Worm (Caenorhabditis elegans) whole organism, midembryonic: ENCODE results near the gene dmd-3.
A peak's percentile ranks its signal among the peaks of the same experiment; 100 is the strongest.

ENCODE experiments used
- T22C8.4 ChIP-seq: fragments of 200-800 bp; sonication (Bioruptor generic); IDR thresholded peaks from 2 replicates; pipeline ENCODE4 v1.3.6; 2022; ENCODE audit warnings: missing genetic modification characterization, missing compliant biosample characterization
- cog-1 ChIP-seq: sonication (generic microtip); optimal IDR thresholded peaks from 2 replicates; lab custom pipeline; 2016; ENCODE audit warnings: missing genetic modification characterization, missing compliant biosample characterization
- flt-1 ChIP-seq: fragments of 200-800 bp; sonication (Bioruptor generic); IDR thresholded peaks from 2 replicates; pipeline ENCODE4 v1.3.6; 2022; ENCODE audit warnings: missing genetic modification characterization, missing compliant biosample characterization
- klf-2 ChIP-seq: fragments of 200-800 bp; sonication (Bioruptor generic); conservative IDR thresholded peaks from 2 replicates; pipeline ENCODE4 v1.3.6; 2022; ENCODE audit warnings: missing genetic modification reagents, missing genetic modification characterization, missing compliant biosample characterization
- med-1 ChIP-seq: sonication (generic microtip); optimal IDR thresholded peaks from 2 replicates; lab custom pipeline; 2017; ENCODE audit warnings: missing genetic modification characterization, mild to moderate bottlenecking, missing compliant biosample characterization, antibody characterized with exemption, missing genetic modification reagents; ENCODE audit not compliant: insufficient read depth
- ref-1 ChIP-seq: fragments of 200-800 bp; sonication (Bioruptor generic); conservative IDR thresholded peaks from 2 replicates; pipeline ENCODE4 v1.3.6; 2022; ENCODE audit warnings: missing genetic modification reagents, missing genetic modification characterization, missing compliant biosample characterization
- tab-1 ChIP-seq: fragments of 200-800 bp; sonication (Bioruptor generic); IDR thresholded peaks from 2 replicates; pipeline ENCODE4 v1.3.6; 2022; ENCODE audit warnings: missing genetic modification characterization, missing compliant biosample characterization
- ztf-23 ChIP-seq: fragments of 200-800 bp; sonication (Bioruptor generic); IDR thresholded peaks from 2 replicates; pipeline ENCODE4 v1.3.6; 2022; ENCODE audit warnings: missing genetic modification reagents, missing genetic modification characterization, missing compliant biosample characterization
- ztf-29 ChIP-seq: fragments of 200-800 bp; sonication (Bioruptor generic); IDR thresholded peaks from 2 replicates; pipeline ENCODE4 v1.3.6; 2022; ENCODE audit warnings: missing genetic modification reagents, missing genetic modification characterization, missing compliant biosample characterization

Gene dmd-3

ce11 chrV:19620098-19620497 lies 35.0 kb downstream of the dmd-3 start:
- TF ChIP-seq ztf-23 (GFP tag; lab: Robert Waterston, UW) (0 out of 2 replicates have a peak, but pooled peaks have one; percentile 15), ztf-29 (GFP tag; lab: Robert Waterston, UW) (no peak), ref-1 (no peak), cog-1 (no peak)

ce11 chrV:19613161-19613560 lies 41.9 kb downstream of the dmd-3 start, which contains the start of gene nlp-26:
TSS of gene nlp-26 (plus strand) at chrV:19613461.
- TF ChIP-seq ztf-29 (GFP tag; lab: Robert Waterston, UW): no peak
- no peak for TF ChIP-seq med-1
- no peak for TF ChIP-seq klf-2
- TF ChIP-seq tab-1 (GFP tag; lab: Robert Waterston, UW): no peak
- TF ChIP-seq flt-1 (GFP tag; lab: Robert Waterston, UW): no peak
- no peak for TF ChIP-seq ztf-23 (GFP tag; lab: Robert Waterston, UW)
- no peak for TF ChIP-seq ref-1
- TF ChIP-seq T22C8.4 (GFP tag; lab: Robert Waterston, UW): no peak
- no peak for TF ChIP-seq cog-1

- TF ChIP-seq tab-1 (GFP tag; lab: Robert Waterston, UW): no peak
- 0 out of 2 replicates have a peak, but pooled peaks have one; percentile 8 for TF ChIP-seq T22C8.4 (GFP tag; lab: Robert Waterston, UW)
Observed at ce11 chrV:19611675-19612345, 43.2 kb downstream of the dmd-3 start.

- TF ChIP-seq ref-1: no peak
- no peak for TF ChIP-seq T22C8.4 (GFP tag; lab: Robert Waterston, UW)
- TF ChIP-seq flt-1 (GFP tag; lab: Robert Waterston, UW): no peak
- TF ChIP-seq tab-1 (GFP tag; lab: Robert Waterston, UW): 0 out of 2 replicates have a peak, but pooled peaks have one; percentile 7
Observed at ce11 chrV:19610118-19610707, 44.8 kb downstream of the dmd-3 start.

ce11 chrV:19609194-19609593 lies 45.9 kb downstream of the dmd-3 start, which contains the start of gene grsp-1:
TSS of gene grsp-1 (plus strand) at chrV:19609494.
- TF ChIP-seq tab-1 (GFP tag; lab: Robert Waterston, UW) (no peak), ztf-29 (GFP tag; lab: Robert Waterston, UW) (no peak), ref-1 (no peak)

- TF ChIP-seq tab-1 (GFP tag; lab: Robert Waterston, UW) (no peak), ztf-23 (GFP tag; lab: Robert Waterston, UW) (no peak), T22C8.4 (GFP tag; lab: Robert Waterston, UW) (no peak), ztf-29 (GFP tag; lab: Robert Waterston, UW) (no peak), flt-1 (GFP tag; lab: Robert Waterston, UW) (no peak), med-1 (no peak), klf-2 (no peak), ref-1 (no peak), cog-1 (no peak)
Observed at ce11 chrV:19608665-19609064, 46.4 kb downstream of the dmd-3 start.

- TF ChIP-seq T22C8.4 (GFP tag; lab: Robert Waterston, UW) (no peak), ref-1 (no peak), ztf-29 (GFP tag; lab: Robert Waterston, UW) (no peak), tab-1 (GFP tag; lab: Robert Waterston, UW) (no peak), med-1 (no peak), ztf-23 (GFP tag; lab: Robert Waterston, UW) (no peak), flt-1 (GFP tag; lab: Robert Waterston, UW) (no peak), cog-1 (no peak), klf-2 (no peak)
Observed at ce11 chrV:19605880-19606279, 49.2 kb downstream of the dmd-3 start, which contains the start of gene nlp-25. TSS of gene nlp-25 (plus strand) at chrV:19606180.

ce11 chrV:19605415-19605814 lies 49.6 kb downstream of the dmd-3 start:
- TF ChIP-seq ztf-29 (GFP tag; lab: Robert Waterston, UW) (no peak), med-1 (no peak), T22C8.4 (GFP tag; lab: Robert Waterston, UW) (no peak), ref-1 (no peak), klf-2 (no peak), ztf-23 (GFP tag; lab: Robert Waterston, UW) (no peak), cog-1 (no peak), flt-1 (GFP tag; lab: Robert Waterston, UW) (no peak), tab-1 (GFP tag; lab: Robert Waterston, UW) (no peak)
